Worm (Caenorhabditis elegans) whole organism, L2 larva: Measurements from ENCODE around the gene acp-6.

Source experiments
- C34F6.9 ChIP-seq: fragments of 150-350 bp; optimal IDR thresholded peaks from 2 replicates; lab custom pipeline; 2014; ENCODE audit warnings: missing biosample characterization, missing genetic modification characterization
- F13H6.1 ChIP-seq: sonication (generic microtip); optimal IDR thresholded peaks from 2 replicates; lab custom pipeline; 2016; ENCODE audit warnings: missing genetic modification characterization, missing compliant biosample characterization
- alr-1 ChIP-seq: fragments of 150-350 bp; optimal IDR thresholded peaks from 2 replicates; lab custom pipeline; 2014; ENCODE audit warnings: missing biosample characterization, missing genetic modification characterization
- ama-1 ChIP-seq: fragments of 150-350 bp; optimal IDR thresholded peaks from 2 replicates; lab custom pipeline; 2018; ENCODE audit warnings: inconsistent platforms
- blmp-1 ChIP-seq: sonication (generic microtip); optimal IDR thresholded peaks from 2 replicates; lab custom pipeline; 2017; ENCODE audit warnings: missing genetic modification characterization, mild to moderate bottlenecking, missing compliant biosample characterization, antibody characterized with exemption, moderate library complexity; ENCODE audit not compliant: insufficient read depth
- ceh-16 ChIP-seq: fragments of 150-350 bp; optimal IDR thresholded peaks from 2 replicates; lab custom pipeline; 2014; ENCODE audit warnings: missing biosample characterization, missing genetic modification characterization
- ceh-82 ChIP-seq: fragments of 150-350 bp; optimal IDR thresholded peaks from 2 replicates; lab custom pipeline; 2014; ENCODE audit warnings: missing biosample characterization, missing genetic modification characterization
- crh-2 ChIP-seq: sonication (generic microtip); optimal IDR thresholded peaks from 2 replicates; lab custom pipeline; 2017; ENCODE audit warnings: missing biosample characterization, missing genetic modification characterization
- dmd-4 ChIP-seq: sonication (generic microtip); optimal IDR thresholded peaks from 2 replicates; lab custom pipeline; 2017; ENCODE audit warnings: missing biosample characterization, missing genetic modification characterization
- egl-27 ChIP-seq: sonication (generic microtip); optimal IDR thresholded peaks from 3 replicates; lab custom pipeline; 2017; ENCODE audit warnings: missing biosample characterization, missing genetic modification reagents, missing genetic modification characterization
- elt-1 ChIP-seq: fragments of 150-350 bp; optimal IDR thresholded peaks from 2 replicates; lab custom pipeline; 2014; ENCODE audit warnings: missing biosample characterization, missing genetic modification characterization
- elt-3 ChIP-seq: sonication (generic microtip); optimal IDR thresholded peaks from 2 replicates; lab custom pipeline; 2017; ENCODE audit warnings: missing biosample characterization, missing genetic modification characterization
- fos-1 ChIP-seq: fragments of 150-350 bp; optimal IDR thresholded peaks from 2 replicates; lab custom pipeline; 2014; ENCODE audit warnings: missing biosample characterization, missing genetic modification characterization
- gmeb-1 ChIP-seq: fragments of 150-350 bp; optimal IDR thresholded peaks from 2 replicates; lab custom pipeline; 2014; ENCODE audit warnings: missing biosample characterization, missing genetic modification characterization
- lin-11 ChIP-seq: fragments of 150-350 bp; sonication (generic microtip); optimal IDR thresholded peaks from 2 replicates; lab custom pipeline; 2014; ENCODE audit warnings: missing biosample characterization, missing genetic modification characterization, inconsistent platforms, mixed read lengths
- lin-13 ChIP-seq: fragments of 150-350 bp; optimal IDR thresholded peaks from 2 replicates; lab custom pipeline; 2014; ENCODE audit warnings: missing biosample characterization, missing genetic modification reagents, missing genetic modification characterization
- lin-39 ChIP-seq: fragments of 150-350 bp; optimal IDR thresholded peaks from 2 replicates; lab custom pipeline; 2014; ENCODE audit warnings: missing biosample characterization, missing genetic modification reagents, missing genetic modification characterization
- lsy-2 ChIP-seq, 2 experiments: fragments of 150-350 bp in 1 of 2; sonication (generic microtip) in 1 of 2; optimal IDR thresholded peaks; 2 replicates each; lab custom pipeline; 2014 to 2017; ENCODE audit warnings: missing biosample characterization in 2 of 2, missing genetic modification characterization in 2 of 2
- mbf-1 ChIP-seq: sonication (generic microtip); optimal IDR thresholded peaks from 2 replicates; lab custom pipeline; 2017; ENCODE audit warnings: missing biosample characterization, missing genetic modification characterization
- mdl-1 ChIP-seq, 2 experiments: fragments of 150-350 bp in 1 of 2; sonication (generic microtip) in 1 of 2; optimal IDR thresholded peaks; 2 replicates each; lab custom pipeline; 2017; ENCODE audit warnings: missing biosample characterization in 2 of 2, missing genetic modification characterization in 2 of 2
- nhr-10 ChIP-seq: sonication (generic microtip); optimal IDR thresholded peaks from 2 replicates; lab custom pipeline; 2017; ENCODE audit warnings: missing biosample characterization, missing genetic modification characterization
- nhr-11 ChIP-seq: fragments of 150-350 bp; optimal IDR thresholded peaks from 2 replicates; lab custom pipeline; 2014; ENCODE audit warnings: missing biosample characterization, missing genetic modification characterization
- nhr-12 ChIP-seq: fragments of 150-350 bp; optimal IDR thresholded peaks from 2 replicates; lab custom pipeline; 2014; ENCODE audit warnings: missing biosample characterization, missing genetic modification characterization
- nhr-129 ChIP-seq: fragments of 150-350 bp; optimal IDR thresholded peaks from 2 replicates; lab custom pipeline; 2014; ENCODE audit warnings: missing biosample characterization, missing genetic modification characterization
- nhr-21 ChIP-seq: fragments of 150-350 bp; optimal IDR thresholded peaks from 2 replicates; lab custom pipeline; 2014; ENCODE audit warnings: missing biosample characterization, missing genetic modification characterization
- nhr-25 ChIP-seq: fragments of 150-350 bp; sonication (generic microtip); optimal IDR thresholded peaks from 3 replicates; lab custom pipeline; 2014; ENCODE audit warnings: missing biosample characterization, missing genetic modification characterization
- peb-1 ChIP-seq: fragments of 150-350 bp; optimal IDR thresholded peaks from 2 replicates; lab custom pipeline; 2014; ENCODE audit warnings: missing biosample characterization, missing genetic modification characterization
- sem-4 ChIP-seq: fragments of 150-350 bp; optimal IDR thresholded peaks from 2 replicates; lab custom pipeline; 2014; ENCODE audit warnings: missing biosample characterization, missing genetic modification reagents, missing genetic modification characterization
- skn-1 ChIP-seq: sonication (generic microtip); optimal IDR thresholded peaks from 2 replicates; lab custom pipeline; 2017; ENCODE audit warnings: missing biosample characterization, missing genetic modification characterization
- sma-9 ChIP-seq, 2 experiments: fragments of 150-350 bp in 1 of 2; sonication (generic microtip) in 1 of 2; optimal IDR thresholded peaks; 2 replicates each; lab custom pipeline; 2014 to 2016; ENCODE audit warnings: missing genetic modification characterization in 2 of 2, mild to moderate bottlenecking in 1 of 2, missing biosample characterization in 1 of 2, missing compliant biosample characterization in 1 of 2, missing genetic modification reagents in 1 of 2, moderate library complexity in 1 of 2
- unc-39 ChIP-seq: fragments of 150-350 bp; optimal IDR thresholded peaks from 2 replicates; lab custom pipeline; 2014; ENCODE audit warnings: missing biosample characterization, missing genetic modification characterization
- unc-55 ChIP-seq: fragments of 150-350 bp; sonication (generic microtip); optimal IDR thresholded peaks from 3 replicates; lab custom pipeline; 2014; ENCODE audit warnings: missing biosample characterization, missing genetic modification reagents, missing genetic modification characterization
- unc-62 ChIP-seq: fragments of 150-350 bp; optimal IDR thresholded peaks from 2 replicates; lab custom pipeline; 2014; ENCODE audit warnings: missing biosample characterization, missing genetic modification reagents, missing genetic modification characterization
- zag-1 ChIP-seq: fragments of 150-350 bp; optimal IDR thresholded peaks from 2 replicates; lab custom pipeline; 2014; ENCODE audit warnings: missing biosample characterization, missing genetic modification characterization
- ztf-11 ChIP-seq: sonication (generic microtip); optimal IDR thresholded peaks from 2 replicates; lab custom pipeline; 2017; ENCODE audit warnings: missing biosample characterization, missing genetic modification characterization
- ztf-4 ChIP-seq: fragments of 150-350 bp; optimal IDR thresholded peaks from 2 replicates; lab custom pipeline; 2014; ENCODE audit warnings: missing biosample characterization, missing genetic modification characterization

Gene acp-6

DNA sequence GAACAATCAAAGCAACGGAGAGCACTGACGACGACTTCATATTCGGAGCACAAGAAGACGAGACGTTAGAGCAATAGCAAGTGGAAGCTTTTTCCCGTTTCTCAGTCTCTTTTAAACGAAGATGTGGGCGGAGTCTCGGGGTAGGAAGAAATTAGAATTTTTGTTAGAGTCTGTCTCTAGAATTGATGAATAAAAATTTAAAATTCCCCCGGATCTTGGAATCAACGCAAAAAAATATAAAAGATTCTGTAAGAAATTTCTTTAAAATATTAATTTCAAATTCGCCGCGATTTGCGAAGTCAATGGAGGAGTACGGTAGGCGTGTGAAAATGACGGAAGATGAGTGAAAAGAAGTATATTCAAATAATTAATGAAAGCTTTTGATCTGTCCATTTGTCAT lies 12.5 kb downstream of the acp-6 start, which contains the start of gene nlp-71:
nlp-71 (minus strand) TSS at position 101 of the 400 bp plus-strand sequence.
- TF ChIP-seq egl-27 (tag; lab: Kevin White, UChicago), result no peak
- TF ChIP-seq mbf-1 (tag; lab: Kevin White, UChicago), result no peak
- TF ChIP-seq nhr-10 (tag; lab: Kevin White, UChicago), result no peak
- no peak for TF ChIP-seq skn-1 (tag; lab: Kevin White, UChicago)
- no peak for TF ChIP-seq ama-1 (lab: Kevin White, UChicago)
- TF ChIP-seq elt-1, result no peak
- no peak for TF ChIP-seq ztf-11 (tag; lab: Kevin White, UChicago)
- no peak for TF ChIP-seq unc-62 (GFP tag; lab: Kevin White, UChicago)
- TF ChIP-seq nhr-129 (tag; lab: Kevin White, UChicago), result no peak
- no peak for TF ChIP-seq nhr-21 (tag; lab: Kevin White, UChicago)
- TF ChIP-seq lsy-2 (tag; optimal IDR thresholded peaks at IDR 0.05; lab: Kevin White, UChicago), result no peak
- TF ChIP-seq unc-39 (tag; lab: Kevin White, UChicago), result no peak
- no peak for TF ChIP-seq blmp-1 (tag; lab: Kevin White, UChicago)
- TF ChIP-seq ceh-82 (tag; lab: Kevin White, UChicago), result no peak
- no peak for TF ChIP-seq F13H6.1 (tag; lab: Kevin White, UChicago)
- no peak for TF ChIP-seq peb-1 (tag; lab: Kevin White, UChicago)
- no peak for TF ChIP-seq alr-1 (tag; lab: Kevin White, UChicago)
- TF ChIP-seq sem-4 (tag; lab: Kevin White, UChicago), result no peak

DNA sequence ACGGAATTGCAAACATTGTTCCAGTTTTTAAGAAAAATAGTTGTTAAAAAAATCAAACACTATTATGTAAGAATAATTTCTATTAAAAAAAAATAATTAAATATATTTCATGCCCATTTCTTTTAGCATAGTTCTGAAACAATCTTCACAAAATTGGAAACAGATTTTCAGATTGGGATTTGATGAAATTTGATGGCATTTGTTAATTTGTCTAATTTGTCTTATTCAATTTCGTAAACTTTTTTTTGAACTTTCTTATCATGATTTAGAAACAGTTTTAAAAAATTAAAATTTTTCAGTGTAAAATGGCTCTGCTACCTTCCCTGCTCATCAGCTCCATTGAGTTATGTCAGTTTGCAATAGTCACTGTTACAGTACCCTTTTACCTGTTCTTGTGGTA lies 21.1 kb downstream of the acp-6 start, which contains the start of gene srv-13:
srv-13 (plus strand) TSS at position 301 of the 400 bp plus-strand sequence.
- TF ChIP-seq unc-55 (GFP tag; lab: Kevin White, UChicago) (no peak), skn-1 (tag; lab: Kevin White, UChicago) (no peak), lin-11 (tag; lab: Kevin White, UChicago) (no peak), ceh-16 (tag; lab: Kevin White, UChicago) (no peak), nhr-21 (tag; lab: Kevin White, UChicago) (no peak), nhr-10 (tag; lab: Kevin White, UChicago) (no peak), ztf-11 (tag; lab: Kevin White, UChicago) (no peak), nhr-12 (tag; lab: Kevin White, UChicago) (no peak), alr-1 (tag; lab: Kevin White, UChicago) (no peak), mdl-1 (tag; optimal IDR thresholded peaks at IDR 0.05; lab: Kevin White, UChicago) (no peak), nhr-25 (no peak), egl-27 (tag; lab: Kevin White, UChicago) (no peak), unc-39 (tag; lab: Kevin White, UChicago) (no peak), lin-13 (GFP tag; lab: Kevin White, UChicago) (no peak), blmp-1 (tag; lab: Kevin White, UChicago) (no peak), dmd-4 (tag; lab: Kevin White, UChicago) (no peak), lin-39 (tag; lab: Kevin White, UChicago) (no peak), F13H6.1 (tag; lab: Kevin White, UChicago) (no peak), ztf-4 (tag; lab: Kevin White, UChicago) (no peak)

DNA sequence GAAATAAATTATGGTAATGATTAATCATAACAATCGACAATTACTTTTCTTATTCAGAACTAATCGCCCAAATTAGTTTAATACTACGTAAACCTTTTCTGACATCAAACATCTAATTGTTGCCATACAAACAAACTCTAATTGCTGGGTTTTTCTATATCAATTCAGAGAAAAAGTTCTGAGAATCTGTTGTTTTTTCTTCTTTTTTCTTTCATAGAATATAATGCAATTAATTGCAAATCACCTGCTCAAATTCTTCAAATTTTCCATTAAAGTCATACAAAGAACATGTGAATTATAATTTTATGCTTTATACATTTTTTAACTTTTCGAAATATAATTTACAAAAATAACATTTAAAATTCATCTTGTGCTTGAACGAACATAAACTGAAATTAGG lies 22.5 kb downstream of the acp-6 start:
- no peak for TF ChIP-seq fos-1 (tag; lab: Kevin White, UChicago)
- TF ChIP-seq unc-39 (tag; lab: Kevin White, UChicago), result no peak
- no peak for TF ChIP-seq elt-3 (tag; lab: Kevin White, UChicago)
- no peak for TF ChIP-seq nhr-25
- TF ChIP-seq mdl-1 (tag; optimal IDR thresholded peaks at IDR 0.05; lab: Kevin White, UChicago), result no peak

DNA sequence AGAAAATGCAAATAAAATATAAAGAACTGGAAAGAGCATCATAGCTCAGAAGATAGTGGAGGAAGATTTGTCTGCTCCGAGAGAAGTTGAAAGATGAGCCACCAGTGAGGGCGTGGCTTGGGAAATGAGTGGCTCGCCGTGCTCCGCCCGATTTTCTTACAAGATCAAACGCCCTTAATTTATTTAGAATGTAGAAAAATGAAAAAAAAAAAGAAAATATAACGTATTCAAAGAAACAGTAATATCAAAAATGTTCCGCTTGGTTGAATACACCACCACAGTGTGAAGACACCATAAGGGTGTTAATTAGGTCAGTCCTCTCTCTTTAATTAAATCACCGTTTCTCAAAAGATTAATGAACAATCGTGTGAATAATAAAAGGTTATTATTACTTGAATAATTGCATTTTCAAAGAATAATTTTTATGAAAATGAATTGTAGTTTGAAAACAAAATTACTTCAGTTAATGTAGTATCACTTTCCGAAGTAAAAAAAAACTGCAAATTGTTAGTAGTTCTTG lies 23.5 kb downstream of the acp-6 start, which contains the start of gene sfrp-1:
sfrp-1 (minus strand) TSS at position 51 of the 520 bp plus-strand sequence.
- TF ChIP-seq zag-1 (tag; lab: Kevin White, UChicago), result no peak
- no peak for TF ChIP-seq nhr-11 (tag; lab: Kevin White, UChicago)
- TF ChIP-seq fos-1 (tag; lab: Kevin White, UChicago), result no peak
- TF ChIP-seq skn-1 (tag; lab: Kevin White, UChicago), result no peak
- no peak for TF ChIP-seq sma-9 (GFP tag; optimal IDR thresholded peaks at IDR 0.05; lab: Kevin White, UChicago)
- TF ChIP-seq sma-9 (tag; optimal IDR thresholded peaks at IDR 0.05; lab: Kevin White, UChicago), result no peak
- TF ChIP-seq alr-1 (tag; lab: Kevin White, UChicago), result no peak
- no peak for TF ChIP-seq F13H6.1 (tag; lab: Kevin White, UChicago)
- no peak for TF ChIP-seq ztf-4 (tag; lab: Kevin White, UChicago)
- no peak for TF ChIP-seq mbf-1 (tag; lab: Kevin White, UChicago)
- TF ChIP-seq ama-1 (lab: Kevin White, UChicago), result no peak
- no peak for TF ChIP-seq unc-62 (GFP tag; lab: Kevin White, UChicago)
- no peak for TF ChIP-seq unc-55 (GFP tag; lab: Kevin White, UChicago)
- no peak for TF ChIP-seq lin-11 (tag; lab: Kevin White, UChicago)
- TF ChIP-seq ceh-16 (tag; lab: Kevin White, UChicago), result no peak
- no peak for TF ChIP-seq crh-2 (tag; lab: Kevin White, UChicago)
- TF ChIP-seq gmeb-1, result no peak
- no peak for TF ChIP-seq lsy-2 (tag; optimal IDR thresholded peaks at IDR 0.05; lab: Kevin White, UChicago)
- TF ChIP-seq C34F6.9 (tag; lab: Kevin White, UChicago), result no peak
